Fruit fly (Drosophila melanogaster) whole organism, embryonic: Measurements from ENCODE around the gene CG14915.

Experiments
- Bteb2 ChIP-seq: fragments of 200-800 bp; sonication (Bioruptor generic); optimal IDR thresholded peaks from 2 replicates; lab custom pipeline; 2016; ENCODE audit warnings: missing biosample characterization, missing genetic modification characterization
- CG11247 ChIP-seq: fragments of 200-800 bp; sonication (Bioruptor generic); IDR thresholded peaks from 2 replicates; pipeline ENCODE4 v1.3.6; 2022; ENCODE audit warnings: missing biosample characterization, missing genetic modification characterization
- CG12744 ChIP-seq: fragments of 200-800 bp; sonication (Bioruptor generic); optimal IDR thresholded peaks from 2 replicates; lab custom pipeline; 2016; ENCODE audit warnings: missing biosample characterization, missing genetic modification characterization
- CG14014 ChIP-seq: fragments of 200-800 bp; sonication (Bioruptor generic); IDR thresholded peaks from 2 replicates; pipeline ENCODE4 v1.3.6; 2022; ENCODE audit warnings: missing biosample characterization, missing genetic modification characterization
- CG14667 ChIP-seq: fragments of 200-800 bp; sonication (Bioruptor generic); IDR thresholded peaks from 2 replicates; pipeline ENCODE4 v1.3.6; 2022; ENCODE audit warnings: missing biosample characterization, missing genetic modification characterization
- CG14710 ChIP-seq: fragments of 200-800 bp; sonication (Bioruptor generic); optimal IDR thresholded peaks from 3 replicates; lab custom pipeline; 2019; ENCODE audit warnings: missing biosample characterization, mild to moderate bottlenecking, missing genetic modification characterization, moderate library complexity
- CG1603 ChIP-seq: fragments of 200-800 bp; sonication (Bioruptor generic); optimal IDR thresholded peaks from 2 replicates; lab custom pipeline; 2019; ENCODE audit warnings: missing biosample characterization, mild to moderate bottlenecking, missing genetic modification characterization, moderate library complexity
- CG16779 ChIP-seq: fragments of 200-800 bp; sonication (Bioruptor generic); IDR thresholded peaks from 2 replicates; pipeline ENCODE4 v1.3.6; 2022; ENCODE audit warnings: missing biosample characterization, missing genetic modification characterization
- CG17361 ChIP-seq: fragments of 200-800 bp; sonication (Bioruptor generic); IDR thresholded peaks from 3 replicates; pipeline ENCODE4 v1.3.6; 2022; ENCODE audit warnings: missing biosample characterization, missing genetic modification characterization
- CG18599 ChIP-seq: fragments of 200-800 bp; sonication (Bioruptor generic); optimal IDR thresholded peaks from 3 replicates; lab custom pipeline; 2017; ENCODE audit warnings: missing biosample characterization, missing genetic modification characterization, mild to moderate bottlenecking, moderate library complexity, missing genetic modification reagents
- CG2120 ChIP-seq: fragments of 200-800 bp; sonication (Bioruptor generic); optimal IDR thresholded peaks from 3 replicates; lab custom pipeline; 2016; ENCODE audit warnings: missing biosample characterization, missing genetic modification characterization
- CG2129 ChIP-seq: fragments of 200-800 bp; sonication (Bioruptor generic); IDR thresholded peaks from 2 replicates; pipeline ENCODE4 v1.3.6; 2022; ENCODE audit warnings: missing biosample characterization, missing genetic modification characterization; ENCODE audit not compliant: partially characterized antibody
- CG2199 ChIP-seq: fragments of 200-800 bp; sonication (Bioruptor generic); IDR thresholded peaks from 3 replicates; pipeline ENCODE4 v1.3.6; 2022; ENCODE audit warnings: missing biosample characterization, missing genetic modification characterization
- CG3281 ChIP-seq: fragments of 200-800 bp; sonication (Bioruptor generic); optimal IDR thresholded peaks from 3 replicates; lab custom pipeline; 2017; ENCODE audit warnings: missing biosample characterization, mild to moderate bottlenecking, missing genetic modification characterization
- CG34376 ChIP-seq: fragments of 200-800 bp; sonication (Bioruptor generic); optimal IDR thresholded peaks from 2 replicates; lab custom pipeline; 2018; ENCODE audit warnings: missing biosample characterization, mild to moderate bottlenecking, missing genetic modification characterization
- CG6272 ChIP-seq: fragments of 200-800 bp; sonication (Bioruptor generic); IDR thresholded peaks from 2 replicates; pipeline ENCODE4 v1.3.6; 2022; ENCODE audit warnings: missing biosample characterization, missing genetic modification characterization
- CG8478 ChIP-seq: fragments of >200 bp; optimal IDR thresholded peaks from 2 replicates; lab custom pipeline; 2018
- Camta ChIP-seq: fragments of 200-800 bp; sonication (Bioruptor generic); optimal IDR thresholded peaks from 2 replicates; lab custom pipeline; 2016; ENCODE audit warnings: missing biosample characterization, missing genetic modification characterization
- Dad ChIP-seq: fragments of 200-800 bp; sonication (Bioruptor generic); optimal IDR thresholded peaks from 3 replicates; lab custom pipeline; 2016; ENCODE audit warnings: missing biosample characterization, missing genetic modification characterization
- Dbx ChIP-seq: fragments of 200-800 bp; sonication (Bioruptor generic); IDR thresholded peaks from 3 replicates; pipeline ENCODE4 v1.3.6; 2022; ENCODE audit warnings: missing biosample characterization, missing genetic modification characterization
- Deaf1 ChIP-seq: fragments of 200-800 bp; optimal IDR thresholded peaks from 3 replicates; lab custom pipeline; 2019; ENCODE audit warnings: missing biosample characterization, mild to moderate bottlenecking, missing genetic modification characterization, moderate library complexity
- Dek ChIP-seq: fragments of 200-800 bp; sonication (Bioruptor generic); optimal IDR thresholded peaks from 3 replicates; lab custom pipeline; 2019; ENCODE audit warnings: missing biosample characterization, mild to moderate bottlenecking, missing genetic modification characterization, moderate library complexity
- Dip3 ChIP-seq: fragments of 200-800 bp; sonication (Bioruptor generic); optimal IDR thresholded peaks from 3 replicates; lab custom pipeline; 2016; ENCODE audit warnings: missing biosample characterization, missing genetic modification characterization
- Ets65A ChIP-seq: fragments of 200-800 bp; sonication (Bioruptor generic); peaks from one replicate; lab custom pipeline; 2016; ENCODE audit warnings: missing biosample characterization, missing genetic modification characterization
- HLH4C ChIP-seq: fragments of 200-800 bp; sonication (Bioruptor generic); IDR thresholded peaks from 3 replicates; pipeline ENCODE4 v1.3.6; 2022; ENCODE audit warnings: missing biosample characterization, missing genetic modification characterization; ENCODE audit not compliant: partially characterized antibody
- Hmr ChIP-seq: fragments of 200-800 bp; sonication (Bioruptor generic); optimal IDR thresholded peaks from 3 replicates; lab custom pipeline; 2017; ENCODE audit warnings: mild to moderate bottlenecking, missing biosample characterization, missing genetic modification reagents, missing genetic modification characterization
- Hr39 ChIP-seq: fragments of >200 bp; optimal IDR thresholded peaks from 2 replicates; lab custom pipeline; 2017
- Lpt ChIP-seq: fragments of >200 bp; optimal IDR thresholded peaks from 2 replicates; lab custom pipeline; 2018; ENCODE audit warnings: missing biosample characterization, missing genetic modification characterization
- Mrtf ChIP-seq: fragments of 200-800 bp; sonication (Bioruptor generic); IDR thresholded peaks from 3 replicates; pipeline ENCODE4 v1.3.6; 2022; ENCODE audit warnings: missing biosample characterization, missing genetic modification characterization
- Nf-YB ChIP-seq: fragments of 200-800 bp; sonication (Bioruptor generic); optimal IDR thresholded peaks from 3 replicates; lab custom pipeline; 2019; ENCODE audit warnings: missing biosample characterization, mild to moderate bottlenecking, missing genetic modification characterization, moderate library complexity
- Sry-δ ChIP-seq: fragments of 200-800 bp; sonication (Bioruptor generic); optimal IDR thresholded peaks from 2 replicates; lab custom pipeline; 2016; ENCODE audit warnings: missing biosample characterization, missing genetic modification characterization
- Xrp1 ChIP-seq: fragments of 200-800 bp; sonication (Bioruptor generic); IDR thresholded peaks from 2 replicates; pipeline ENCODE4 v1.3.6; 2022; ENCODE audit warnings: missing biosample characterization, missing genetic modification characterization
- amos ChIP-seq: fragments of 200-800 bp; sonication (Bioruptor generic); IDR thresholded peaks from 2 replicates; pipeline ENCODE4 v1.3.6; 2022; ENCODE audit warnings: missing biosample characterization, missing genetic modification characterization; ENCODE audit not compliant: partially characterized antibody
- bsh ChIP-seq, 2 experiments: fragments of 200-800 bp; sonication (Bioruptor generic); optimal IDR thresholded peaks; 2 replicates each; lab custom pipeline; 2017 to 2018; ENCODE audit warnings: mild to moderate bottlenecking in 2 of 2, missing biosample characterization in 2 of 2, missing genetic modification characterization in 2 of 2, moderate library complexity in 1 of 2
- cas ChIP-seq: fragments of 200-800 bp; sonication (Bioruptor generic); IDR thresholded peaks from 2 replicates; pipeline ENCODE4 v1.3.6; 2022; ENCODE audit warnings: missing biosample characterization, missing genetic modification characterization
- chif ChIP-seq, 2 experiments: fragments of 200-800 bp; sonication (Bioruptor generic); optimal IDR thresholded peaks; 3 replicates each; lab custom pipeline; 2016; ENCODE audit warnings: missing biosample characterization in 2 of 2, missing genetic modification characterization in 2 of 2
- cwo ChIP-seq: fragments of 200-800 bp; sonication (Bioruptor generic); optimal IDR thresholded peaks from 3 replicates; lab custom pipeline; 2017; ENCODE audit warnings: missing biosample characterization, missing genetic modification characterization, mild to moderate bottlenecking, moderate library complexity, missing genetic modification reagents
- disco-r ChIP-seq: fragments of 200-800 bp; sonication (Bioruptor generic); optimal IDR thresholded peaks from 2 replicates; lab custom pipeline; 2016; ENCODE audit warnings: missing biosample characterization, missing genetic modification characterization
- en ChIP-seq: fragments of 200-800 bp; sonication (Bioruptor generic); optimal IDR thresholded peaks from 2 replicates; lab custom pipeline; 2016; ENCODE audit warnings: missing biosample characterization, missing genetic modification characterization
- eyg ChIP-seq: fragments of 200-800 bp; sonication (Bioruptor generic); optimal IDR thresholded peaks from 3 replicates; lab custom pipeline; 2016; ENCODE audit warnings: missing biosample characterization, missing genetic modification characterization
- gem ChIP-seq: fragments of 200-800 bp; sonication (Bioruptor generic); optimal IDR thresholded peaks from 2 replicates; lab custom pipeline; 2019; ENCODE audit warnings: missing biosample characterization, mild to moderate bottlenecking, missing genetic modification characterization, moderate library complexity
- gfzf ChIP-seq: fragments of 200-800 bp; sonication (Bioruptor generic); optimal IDR thresholded peaks from 2 replicates; lab custom pipeline; 2016; ENCODE audit warnings: missing biosample characterization, mild to moderate bottlenecking, missing genetic modification characterization, moderate library complexity
- insv ChIP-seq, 2 experiments: fragments of 200-800 bp; sonication (Bioruptor generic); optimal IDR thresholded peaks; 3 replicates each; lab custom pipeline; 2016 to 2018; ENCODE audit warnings: missing biosample characterization in 2 of 2, missing genetic modification characterization in 2 of 2
- maf-S ChIP-seq: fragments of 200-800 bp; sonication (Bioruptor generic); optimal IDR thresholded peaks from 2 replicates; lab custom pipeline; 2016; ENCODE audit warnings: missing biosample characterization, missing genetic modification characterization
- mam ChIP-seq: fragments of 200-800 bp; sonication (Bioruptor generic); optimal IDR thresholded peaks from 3 replicates; lab custom pipeline; 2016; ENCODE audit warnings: missing biosample characterization, missing genetic modification characterization
- nau ChIP-seq: fragments of 200-800 bp; sonication (Bioruptor generic); optimal IDR thresholded peaks from 3 replicates; lab custom pipeline; 2017; ENCODE audit warnings: missing biosample characterization, mild to moderate bottlenecking, missing genetic modification characterization, missing genetic modification reagents
- pho ChIP-seq: fragments of 200-800 bp; sonication (Bioruptor generic); optimal IDR thresholded peaks from 2 replicates; lab custom pipeline; 2016; ENCODE audit warnings: missing biosample characterization, missing genetic modification characterization
- pnt ChIP-seq: fragments of 200-800 bp; sonication (Bioruptor generic); optimal IDR thresholded peaks from 3 replicates; lab custom pipeline; 2016; ENCODE audit warnings: missing biosample characterization, missing genetic modification characterization
- shn ChIP-seq: fragments of 200-800 bp; sonication (Bioruptor generic); optimal IDR thresholded peaks from 3 replicates; lab custom pipeline; 2016; ENCODE audit warnings: missing biosample characterization, missing genetic modification characterization
- slou ChIP-seq: fragments of 200-800 bp; sonication (Bioruptor generic); optimal IDR thresholded peaks from 3 replicates; lab custom pipeline; 2016; ENCODE audit warnings: missing biosample characterization, missing genetic modification characterization
- tx ChIP-seq: fragments of 200-800 bp; sonication (Bioruptor generic); optimal IDR thresholded peaks from 2 replicates; lab custom pipeline; 2016; ENCODE audit warnings: missing biosample characterization, missing genetic modification characterization
- wek ChIP-seq: fragments of 200-800 bp; sonication (Bioruptor generic); optimal IDR thresholded peaks from 3 replicates; lab custom pipeline; 2018; ENCODE audit warnings: missing biosample characterization, mild to moderate bottlenecking, missing genetic modification characterization, moderate library complexity
- zfh1 ChIP-seq: fragments of 200-800 bp; sonication (Bioruptor generic); IDR thresholded peaks from 3 replicates; pipeline ENCODE4 v1.3.6; 2022; ENCODE audit warnings: missing biosample characterization, missing genetic modification characterization

The CG14915 gene

DNA sequence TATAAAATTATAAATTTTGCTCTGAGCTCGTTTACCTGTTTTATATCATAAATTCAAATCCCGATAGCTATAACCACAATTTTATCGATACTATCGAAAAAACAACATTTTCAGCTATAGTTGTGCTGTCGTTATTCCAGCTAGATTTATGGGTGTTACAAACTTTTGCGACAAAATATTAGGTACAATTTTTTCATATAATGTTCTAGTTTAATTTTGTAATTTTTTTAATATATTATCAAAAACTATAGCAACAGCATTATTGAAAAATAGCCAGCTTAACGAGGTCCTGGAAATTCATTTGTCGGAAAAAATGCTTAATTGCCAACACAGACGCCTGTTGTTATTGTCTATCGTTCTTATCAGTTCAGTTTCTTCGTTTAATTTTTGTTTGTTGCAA is 20.3 kb downstream of the CG14915 start, which contains the start of gene Wdr59 (continued):
- TF ChIP-seq chif (GFP tag; optimal IDR thresholded peaks at IDR 0.05; lab: Kevin White, UChicago) (no peak), Hmr (GFP tag; lab: Kevin White, UChicago) (no peak), Dad (GFP tag; lab: Kevin White, UChicago) (no peak), slou (GFP tag; lab: Kevin White, UChicago) (peak; percentile 20), CG1603 (tag; lab: Kevin White, UChicago) (no peak), CG6272 (GFP tag; lab: Robert Waterston, UW) (no peak), Bteb2 (GFP tag; lab: Kevin White, UChicago) (no peak), CG8478 (lab: Kevin White, UChicago) (no peak), CG3281 (GFP tag; lab: Kevin White, UChicago) (no peak), disco-r (GFP tag; lab: Kevin White, UChicago) (no peak), eyg (GFP tag; lab: Kevin White, UChicago) (no peak), Hr39 (no peak), pnt (no peak), tx (GFP tag; lab: Kevin White, UChicago) (no peak), CG14014 (no peak), Dek (tag; lab: Kevin White, UChicago) (peak; percentile 51), CG2120 (GFP tag; lab: Kevin White, UChicago) (peak; percentile 62), bsh (GFP tag; optimal IDR thresholded peaks at IDR 0.05; lab: Kevin White, UChicago) (no peak), HLH4C (GFP tag; lab: Robert Waterston, UW) (peak; percentile 73), Deaf1 (tag; lab: Kevin White, UChicago) (no peak), cwo (GFP tag; lab: Kevin White, UChicago) (no peak), CG14710 (tag; lab: Kevin White, UChicago) (peak; percentile 77), nau (GFP tag; lab: Kevin White, UChicago) (no peak), CG2199 (GFP tag; lab: Robert Waterston, UW) (no peak), wek (GFP tag; lab: Kevin White, UChicago) (no peak), cas (no peak), CG18599 (GFP tag; lab: Kevin White, UChicago) (no peak), CG12744 (GFP tag; lab: Kevin White, UChicago) (no peak), gem (tag; lab: Kevin White, UChicago) (no peak), amos (GFP tag; lab: Robert Waterston, UW) (peak; percentile 58; the same call in 1 of the 2 replicates), pho (GFP tag; lab: Kevin White, UChicago) (peak; percentile 28), gfzf (no peak), Camta (GFP tag; lab: Kevin White, UChicago) (no peak), insv (GFP tag; optimal IDR thresholded peaks at IDR 0.05; lab: Kevin White, UChicago) (no peak), zfh1 (GFP tag; lab: Robert Waterston, UW) (peak; percentile 52; the same call in 2 of the 3 replicates), Ets65A (GFP tag; lab: Kevin White, UChicago) (peak; percentile 55), mam (GFP tag; lab: Kevin White, UChicago) (peak; percentile 11), Mrtf (no peak), CG16779 (GFP tag; lab: Robert Waterston, UW) (no peak), Sry-δ (GFP tag; lab: Kevin White, UChicago) (peak; percentile 50), Dip3 (GFP tag; lab: Kevin White, UChicago) (no peak), en (GFP tag; lab: Kevin White, UChicago) (no peak), Lpt (GFP tag; lab: Kevin White, UChicago) (no peak), CG17361 (no peak), Nf-YB (no peak), CG34376 (GFP tag; lab: Kevin White, UChicago) (no peak), CG2129 (GFP tag; lab: Robert Waterston, UW) (peak; percentile 60; the same call in 1 of the 2 replicates), Dbx (GFP tag; lab: Robert Waterston, UW) (peak; percentile 56; the same call in 1 of the 3 replicates), CG14667 (GFP tag; lab: Robert Waterston, UW) (no peak), CG11247 (GFP tag; lab: Robert Waterston, UW) (no peak), Xrp1 (no peak), maf-S (GFP tag; lab: Kevin White, UChicago) (no peak), shn (GFP tag; lab: Kevin White, UChicago) (no peak)
